Worm (Caenorhabditis elegans) whole organism, midembryonic: ENCODE results near the gene EEED8.15.
A peak's percentile ranks its signal among the peaks of the same experiment; 100 is the strongest.

Source experiments
- T22C8.4 ChIP-seq: fragments of 200-800 bp; sonication (Bioruptor generic); IDR thresholded peaks from 2 replicates; pipeline ENCODE4 v1.3.6; 2022; ENCODE audit warnings: missing genetic modification characterization, missing compliant biosample characterization
- cog-1 ChIP-seq: sonication (generic microtip); optimal IDR thresholded peaks from 2 replicates; lab custom pipeline; 2016; ENCODE audit warnings: missing genetic modification characterization, missing compliant biosample characterization
- flt-1 ChIP-seq: fragments of 200-800 bp; sonication (Bioruptor generic); IDR thresholded peaks from 2 replicates; pipeline ENCODE4 v1.3.6; 2022; ENCODE audit warnings: missing genetic modification characterization, missing compliant biosample characterization
- klf-2 ChIP-seq: fragments of 200-800 bp; sonication (Bioruptor generic); conservative IDR thresholded peaks from 2 replicates; pipeline ENCODE4 v1.3.6; 2022; ENCODE audit warnings: missing genetic modification reagents, missing genetic modification characterization, missing compliant biosample characterization
- med-1 ChIP-seq: sonication (generic microtip); optimal IDR thresholded peaks from 2 replicates; lab custom pipeline; 2017; ENCODE audit warnings: missing genetic modification characterization, mild to moderate bottlenecking, missing compliant biosample characterization, antibody characterized with exemption, missing genetic modification reagents; ENCODE audit not compliant: insufficient read depth
- ref-1 ChIP-seq: fragments of 200-800 bp; sonication (Bioruptor generic); conservative IDR thresholded peaks from 2 replicates; pipeline ENCODE4 v1.3.6; 2022; ENCODE audit warnings: missing genetic modification reagents, missing genetic modification characterization, missing compliant biosample characterization
- tab-1 ChIP-seq: fragments of 200-800 bp; sonication (Bioruptor generic); IDR thresholded peaks from 2 replicates; pipeline ENCODE4 v1.3.6; 2022; ENCODE audit warnings: missing genetic modification characterization, missing compliant biosample characterization
- ztf-23 ChIP-seq: fragments of 200-800 bp; sonication (Bioruptor generic); IDR thresholded peaks from 2 replicates; pipeline ENCODE4 v1.3.6; 2022; ENCODE audit warnings: missing genetic modification reagents, missing genetic modification characterization, missing compliant biosample characterization
- ztf-29 ChIP-seq: fragments of 200-800 bp; sonication (Bioruptor generic); IDR thresholded peaks from 2 replicates; pipeline ENCODE4 v1.3.6; 2022; ENCODE audit warnings: missing genetic modification reagents, missing genetic modification characterization, missing compliant biosample characterization

EEED8.15 gene

DNA sequence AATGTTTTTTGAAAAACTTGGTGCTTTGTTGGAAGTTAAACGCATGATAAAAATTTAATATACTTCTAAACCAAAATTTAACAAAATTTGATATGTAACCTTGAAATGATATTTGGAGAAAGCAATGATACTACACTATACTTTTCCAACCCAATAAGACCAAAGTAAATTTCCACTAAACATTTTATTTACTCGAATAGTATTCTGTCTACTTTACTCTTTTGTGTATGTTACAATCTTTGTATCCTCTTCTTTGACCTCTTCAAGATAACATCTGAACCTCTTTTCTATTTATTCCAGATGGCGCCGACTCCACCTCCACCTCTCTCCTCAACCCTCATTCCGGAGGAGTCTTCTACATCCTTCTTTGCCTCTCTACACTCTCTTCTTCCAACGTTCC is 34.5 kb downstream of the EEED8.15 start, which contains the start of gene dhs-5:
Gene dhs-5 (plus strand): TSS at position 301 of the 400 bp plus-strand sequence.
- no peak for TF ChIP-seq med-1 (GFP tag; lab: Kevin White, UChicago)
- TF ChIP-seq ref-1 (GFP tag; lab: Robert Waterston, UW), result no peak
- TF ChIP-seq ztf-29 (GFP tag; lab: Robert Waterston, UW), result no peak
- TF ChIP-seq cog-1 (tag; lab: Kevin White, UChicago), result no peak
- no peak for TF ChIP-seq T22C8.4 (GFP tag; lab: Robert Waterston, UW)
- TF ChIP-seq ztf-23 (GFP tag; lab: Robert Waterston, UW), result no peak
- TF ChIP-seq flt-1, result no peak
- TF ChIP-seq tab-1 (GFP tag; lab: Robert Waterston, UW), result no peak
- TF ChIP-seq klf-2 (GFP tag; lab: Robert Waterston, UW), result no peak

DNA sequence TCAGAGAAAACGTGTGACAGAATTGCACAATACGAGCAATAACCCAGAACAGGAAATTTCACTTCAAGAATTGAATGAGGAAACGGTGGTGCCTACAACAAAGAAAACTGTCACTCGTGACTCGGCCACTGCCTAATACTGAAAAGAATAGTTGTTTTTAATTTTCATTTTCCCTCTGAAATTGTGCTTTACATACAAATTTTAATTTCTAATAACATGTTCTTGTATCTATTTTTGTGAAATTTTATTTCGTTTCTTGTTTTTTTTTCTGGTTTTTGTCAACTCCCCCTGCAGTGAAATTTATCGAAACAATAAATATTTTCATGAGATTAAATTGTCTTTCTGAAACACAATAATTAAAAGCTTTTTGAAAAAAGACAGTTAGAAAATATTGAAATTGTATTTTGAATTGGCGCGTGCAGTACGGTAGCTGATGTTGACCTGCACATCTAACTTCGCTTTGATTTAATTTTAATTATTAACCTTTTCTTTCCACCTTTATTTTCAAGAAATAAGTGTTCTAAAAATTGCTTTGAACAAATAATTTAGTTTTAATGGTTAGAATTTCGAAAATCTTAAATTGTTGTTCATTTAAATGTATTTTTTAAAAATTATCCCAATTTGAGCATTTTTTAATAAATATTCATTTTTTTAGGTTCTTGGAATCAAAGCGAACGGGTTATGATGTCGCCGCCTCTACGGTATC is 36.8 kb downstream of the EEED8.15 start, which contains the start of gene daz-1:
Gene daz-1 (plus strand): TSS at position 656 of the 706 bp plus-strand sequence.
- TF ChIP-seq klf-2 (GFP tag; lab: Robert Waterston, UW) (no peak), ztf-29 (GFP tag; lab: Robert Waterston, UW) (no peak), flt-1 (no peak), ref-1 (GFP tag; lab: Robert Waterston, UW) (no peak), cog-1 (tag; lab: Kevin White, UChicago) (no peak), T22C8.4 (GFP tag; lab: Robert Waterston, UW) (no peak), tab-1 (GFP tag; lab: Robert Waterston, UW) (no peak), med-1 (GFP tag; lab: Kevin White, UChicago) (no peak), ztf-23 (GFP tag; lab: Robert Waterston, UW) (no peak)

DNA sequence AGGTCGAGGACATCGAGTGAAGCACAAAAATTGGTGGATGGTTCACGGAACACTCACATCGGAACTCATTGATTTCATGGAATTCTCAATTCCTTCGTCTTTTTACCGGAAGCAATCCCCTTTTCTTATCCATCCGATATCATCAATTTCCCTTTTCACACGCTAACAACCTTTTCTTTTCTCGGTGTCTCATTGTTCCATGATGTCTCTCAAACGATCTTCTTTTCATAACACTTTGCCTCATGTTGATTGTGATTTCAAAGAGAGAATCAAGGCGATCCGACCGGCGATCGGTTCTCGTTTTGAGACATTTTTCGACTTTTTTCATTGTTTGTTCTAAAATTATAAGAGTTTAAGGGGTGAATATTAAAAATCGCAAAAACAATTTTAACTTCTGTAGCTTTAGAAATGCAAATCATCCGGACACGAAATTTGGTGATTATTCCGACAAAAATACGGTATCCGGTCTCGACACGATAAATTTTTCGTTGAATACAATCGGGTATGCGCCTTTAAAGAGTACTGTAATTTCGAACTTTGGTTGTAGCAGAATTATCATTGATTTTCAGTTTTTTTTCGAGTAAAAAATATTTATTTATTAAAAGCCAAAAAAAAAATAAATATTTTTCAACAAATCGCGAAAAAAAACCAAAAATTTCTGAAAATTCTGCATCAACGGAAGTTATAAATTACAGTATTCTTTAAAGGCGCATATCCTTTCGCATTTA is 39.8 kb downstream of the EEED8.15 start:
- TF ChIP-seq cog-1 (tag; lab: Kevin White, UChicago), result no peak
- no peak for TF ChIP-seq flt-1
- no peak for TF ChIP-seq T22C8.4 (GFP tag; lab: Robert Waterston, UW)
- TF ChIP-seq klf-2 (GFP tag; lab: Robert Waterston, UW), result no peak
- TF ChIP-seq ztf-23 (GFP tag; lab: Robert Waterston, UW), result no peak

DNA sequence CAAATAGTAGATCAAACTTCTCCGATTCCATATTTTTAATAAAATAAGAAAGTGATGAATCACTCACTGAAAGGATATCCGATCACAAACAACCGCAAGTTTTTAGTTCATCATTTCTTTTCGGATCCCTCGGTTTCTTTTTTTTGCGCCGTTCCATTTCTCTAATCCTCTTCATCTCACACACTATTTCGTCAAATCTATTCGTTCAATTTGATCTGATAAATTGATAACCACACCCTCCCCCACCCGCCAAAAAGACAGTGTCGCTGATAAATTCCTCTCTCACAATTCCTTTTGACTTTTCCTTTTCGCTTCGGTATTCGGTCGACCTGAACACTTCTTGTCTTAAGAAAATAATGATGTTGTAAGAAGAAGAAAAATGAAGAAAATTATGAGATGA is 40.5 kb downstream of the EEED8.15 start:
- no peak for TF ChIP-seq flt-1

DNA sequence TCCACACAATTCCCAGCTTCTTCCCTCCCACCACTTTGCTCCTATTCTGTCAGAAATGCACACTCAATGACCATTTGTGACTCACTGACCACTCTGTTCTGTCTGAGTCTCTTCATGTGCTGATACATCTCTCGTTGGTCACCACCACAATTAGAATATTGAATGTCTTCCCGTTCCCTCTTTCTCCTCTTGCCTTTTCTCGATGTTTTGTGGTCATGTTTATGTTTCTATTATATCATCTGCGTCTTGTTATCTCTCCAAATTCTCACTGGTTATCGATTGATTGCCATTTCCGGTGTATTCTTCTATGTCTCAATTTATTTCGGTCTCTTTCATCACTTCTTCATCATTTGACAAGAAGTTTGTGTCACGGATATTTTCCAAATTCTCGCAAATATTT is 41.9 kb downstream of the EEED8.15 start:
- TF ChIP-seq ztf-23 (GFP tag; lab: Robert Waterston, UW) (no peak), T22C8.4 (GFP tag; lab: Robert Waterston, UW) (peak; percentile 72), cog-1 (tag; lab: Kevin White, UChicago) (peak; percentile 16), tab-1 (GFP tag; lab: Robert Waterston, UW) (no peak)

DNA sequence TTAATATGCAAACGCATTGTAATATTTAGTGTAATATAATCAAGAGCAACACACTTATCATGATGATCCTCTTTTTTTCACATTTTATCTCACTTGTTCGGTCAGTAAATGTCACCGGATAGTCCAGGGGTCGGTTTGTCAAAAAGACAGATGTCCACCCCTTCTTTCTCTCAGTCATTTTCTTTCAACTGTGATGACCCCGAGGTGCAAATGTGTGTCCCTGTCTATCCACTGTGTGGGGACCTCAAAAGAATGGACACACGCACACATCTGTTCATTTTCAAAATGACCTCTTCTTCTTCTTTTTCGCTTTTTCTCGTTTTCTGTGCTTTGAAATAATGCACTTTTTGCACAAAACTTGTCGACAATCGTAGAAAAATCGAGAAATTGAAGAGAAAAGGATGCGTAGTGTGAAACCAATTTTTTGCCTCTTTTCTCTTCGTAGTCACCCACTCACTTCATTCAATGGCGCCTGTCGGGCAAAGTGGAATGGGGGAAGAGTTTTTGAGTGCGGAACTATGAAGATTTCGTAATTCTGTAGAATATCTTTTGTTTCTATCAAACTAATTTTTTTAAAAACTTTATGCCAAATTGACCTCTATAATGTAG is 44.8 kb downstream of the EEED8.15 start:
- TF ChIP-seq tab-1 (GFP tag; lab: Robert Waterston, UW), result no peak
- TF ChIP-seq flt-1, result no peak
- no peak for TF ChIP-seq T22C8.4 (GFP tag; lab: Robert Waterston, UW)
- no peak for TF ChIP-seq ztf-23 (GFP tag; lab: Robert Waterston, UW)
- no peak for TF ChIP-seq ztf-29 (GFP tag; lab: Robert Waterston, UW)
- no peak for TF ChIP-seq klf-2 (GFP tag; lab: Robert Waterston, UW)
- no peak for TF ChIP-seq med-1 (GFP tag; lab: Kevin White, UChicago)
- no peak for TF ChIP-seq cog-1 (tag; lab: Kevin White, UChicago)
- no peak for TF ChIP-seq ref-1 (GFP tag; lab: Robert Waterston, UW)

DNA sequence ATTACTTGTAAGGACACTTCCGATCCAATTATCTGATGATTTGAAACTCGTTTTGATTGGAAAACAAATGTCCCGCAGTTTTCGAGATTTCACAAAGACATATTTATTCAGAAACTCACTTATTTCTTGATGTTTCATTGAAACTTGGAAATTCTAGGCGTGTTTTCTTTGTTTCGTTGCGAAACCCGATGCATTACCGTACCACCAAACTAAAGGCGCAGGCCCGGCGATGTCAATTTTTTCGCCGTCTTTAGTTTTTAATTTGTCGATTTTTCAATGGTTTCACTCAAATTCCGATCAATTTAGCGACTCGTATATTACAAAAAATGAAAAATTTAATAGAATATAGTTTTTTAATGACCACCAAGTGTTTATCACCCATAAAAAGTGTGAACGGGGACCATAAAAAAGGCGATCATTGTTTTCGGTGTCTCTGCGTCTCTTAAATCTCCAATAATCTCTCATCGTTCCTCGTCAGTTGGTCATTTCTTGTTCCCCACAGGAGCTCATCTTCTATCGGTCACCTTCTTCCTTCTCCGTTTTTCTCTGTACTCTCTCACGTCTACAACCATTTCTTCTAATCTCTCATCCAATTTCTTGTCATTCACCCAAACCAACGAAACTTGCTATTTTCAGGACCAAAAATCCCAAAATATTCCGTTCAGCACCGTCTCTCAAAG is 46.8 kb downstream of the EEED8.15 start, which contains the start of gene clr-1:
Gene clr-1 (plus strand): TSS at position 630 of the 680 bp plus-strand sequence.
- TF ChIP-seq T22C8.4 (GFP tag; lab: Robert Waterston, UW) (no peak), ztf-23 (GFP tag; lab: Robert Waterston, UW) (no peak), tab-1 (GFP tag; lab: Robert Waterston, UW) (no peak), med-1 (GFP tag; lab: Kevin White, UChicago) (no peak), cog-1 (tag; lab: Kevin White, UChicago) (no peak), ref-1 (GFP tag; lab: Robert Waterston, UW) (no peak), klf-2 (GFP tag; lab: Robert Waterston, UW) (no peak), ztf-29 (GFP tag; lab: Robert Waterston, UW) (no peak), flt-1 (no peak)
